Fruit fly (Drosophila melanogaster) whole organism, prepupa: ENCODE data around the gene CG3987.

Experiments
- CG10631 ChIP-seq: fragments of 200-800 bp; sonication (Bioruptor generic); optimal IDR thresholded peaks from 2 replicates; lab custom pipeline; 2016; ENCODE audit warnings: missing biosample characterization, missing genetic modification characterization
- CG10669 ChIP-seq: fragments of 200-800 bp; sonication (Bioruptor generic); optimal IDR thresholded peaks from 3 replicates; lab custom pipeline; 2018; ENCODE audit warnings: missing biosample characterization, mild to moderate bottlenecking, missing genetic modification characterization, moderate library complexity
- CG11902 ChIP-seq: fragments of 200-800 bp; sonication (Bioruptor generic); optimal IDR thresholded peaks from 3 replicates; lab custom pipeline; 2016; ENCODE audit warnings: missing biosample characterization, missing genetic modification characterization
- CG3919 ChIP-seq: fragments of 200-800 bp; sonication (Bioruptor generic); optimal IDR thresholded peaks from 3 replicates; lab custom pipeline; 2016; ENCODE audit warnings: missing biosample characterization, missing genetic modification characterization
- CG6276 ChIP-seq: fragments of 200-800 bp; sonication (Bioruptor generic); optimal IDR thresholded peaks from 2 replicates; lab custom pipeline; 2017; ENCODE audit warnings: missing biosample characterization, mild to moderate bottlenecking, missing genetic modification characterization
- CG7368 ChIP-seq: fragments of 200-800 bp; sonication (Bioruptor generic); optimal IDR thresholded peaks from 3 replicates; lab custom pipeline; 2016; ENCODE audit warnings: missing biosample characterization, missing genetic modification characterization
- CG8632 ChIP-seq: fragments of 200-800 bp; sonication (Bioruptor generic); optimal IDR thresholded peaks from 3 replicates; lab custom pipeline; 2016; ENCODE audit warnings: missing biosample characterization, missing genetic modification characterization
- Ets96B ChIP-seq: fragments of 200-800 bp; optimal IDR thresholded peaks from 2 replicates; lab custom pipeline; 2019; ENCODE audit warnings: missing biosample characterization, mild to moderate bottlenecking, missing genetic modification characterization, moderate library complexity
- Gug ChIP-seq: fragments of 200-800 bp; sonication (Bioruptor generic); IDR thresholded peaks from 2 replicates; pipeline ENCODE4 v1.3.6; 2022; ENCODE audit warnings: missing biosample characterization, missing genetic modification characterization
- Sox102F ChIP-seq: fragments of 200-800 bp; sonication (Bioruptor generic); optimal IDR thresholded peaks from 2 replicates; lab custom pipeline; 2016; ENCODE audit warnings: missing biosample characterization, mild to moderate bottlenecking, missing genetic modification characterization
- achi ChIP-seq: fragments of 200-800 bp; sonication (Bioruptor generic); optimal IDR thresholded peaks from 3 replicates; lab custom pipeline; 2016; ENCODE audit warnings: missing biosample characterization, missing genetic modification characterization
- dsx ChIP-seq: fragments of 200-800 bp; optimal IDR thresholded peaks from 3 replicates; lab custom pipeline; 2019; ENCODE audit warnings: missing biosample characterization, mild to moderate bottlenecking, missing genetic modification characterization, moderate library complexity; ENCODE audit not compliant: poor library complexity, severe bottlenecking
- eg ChIP-seq: fragments of 200-800 bp; sonication (Bioruptor generic); IDR thresholded peaks from 3 replicates; pipeline ENCODE4 v1.3.6; 2022; ENCODE audit warnings: missing biosample characterization, missing genetic modification characterization
- net ChIP-seq: fragments of 200-800 bp; sonication (Bioruptor generic); optimal IDR thresholded peaks from 3 replicates; lab custom pipeline; 2016; ENCODE audit warnings: missing biosample characterization, missing genetic modification characterization

- TF ChIP-seq Gug (GFP tag; lab: Robert Waterston, UW) (no peak), CG7368 (GFP tag; lab: Kevin White, UChicago) (no peak), Ets96B (no peak), CG11902 (GFP tag; lab: Kevin White, UChicago) (no peak), Sox102F (no peak), net (GFP tag; lab: Kevin White, UChicago) (no peak), eg (GFP tag; lab: Robert Waterston, UW) (no peak), CG8632 (no peak), CG10631 (no peak), achi (GFP tag; lab: Kevin White, UChicago) (no peak), CG10669 (GFP tag; lab: Kevin White, UChicago) (no peak), dsx (GFP tag; lab: Kevin White, UChicago) (no peak), CG3919 (no peak), CG6276 (GFP tag; lab: Kevin White, UChicago) (no peak)
Observed at dm6 chr3R:15129998-15130397, 9.8 kb upstream of the CG3987 start.
